Worm (Caenorhabditis elegans): ENCODE data around the gene R11G1.7.

DNA sequence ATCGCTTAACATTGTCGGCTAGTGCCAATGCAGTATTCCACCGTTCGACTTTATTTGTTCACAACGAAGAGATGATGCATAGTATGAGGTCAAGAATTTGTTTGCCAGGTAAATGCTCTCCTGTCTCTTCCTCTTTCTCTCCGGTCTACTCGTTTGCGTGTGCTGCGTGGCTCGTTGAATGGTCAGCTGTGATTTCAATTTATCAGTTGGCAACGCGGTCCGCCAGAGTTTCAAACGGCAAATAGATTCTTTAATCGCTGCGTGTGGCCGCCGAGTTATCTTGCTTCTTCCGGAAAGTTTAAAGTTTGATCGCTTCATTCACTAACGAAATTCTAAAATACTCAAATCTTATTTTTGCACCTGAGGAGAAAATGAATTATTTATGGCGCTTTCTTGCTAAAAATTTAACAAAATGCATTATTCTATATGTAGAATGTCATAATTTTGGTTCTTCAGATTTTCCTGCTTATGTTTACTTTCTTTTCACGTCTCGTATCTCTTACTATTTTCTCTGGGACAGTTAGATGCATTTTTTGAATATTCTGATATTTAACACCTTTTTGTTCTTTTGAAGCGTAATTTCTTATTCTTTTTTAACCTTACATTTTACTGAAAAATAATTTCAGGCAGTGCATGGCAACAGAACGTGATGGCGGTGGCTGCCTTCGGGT lies 24.6 kb downstream of the R11G1.7 start, which contains the start of gene tsp-17:
- TF ChIP-seq K09A11.1 (tag; optimal IDR thresholded peaks at IDR 0.05; ENCODE audit: insufficient read depth) (no peak), ama-1 (optimal IDR thresholded peaks at IDR 0.05) (no peak), fkh-10 (GFP tag; optimal IDR thresholded peaks at IDR 0.05) (no peak), ttx-3 (tag; optimal IDR thresholded peaks at IDR 0.05) (no peak), hlh-6 (tag; optimal IDR thresholded peaks at IDR 0.05) (no peak), dve-1 (tag; optimal IDR thresholded peaks at IDR 0.05) (no peak), sox-2 (GFP tag; IDR thresholded peaks at IDR 0.05) (no peak)
